Worm (Caenorhabditis elegans) whole organism, L4/young adult: ENCODE measurements around the gene ard-1.

Experiments
- W03F9.2 ChIP-seq: fragments of 150-350 bp; optimal IDR thresholded peaks from 2 replicates; lab custom pipeline; 2014; ENCODE audit warnings: missing biosample characterization, missing genetic modification characterization
- dao-5 ChIP-seq: sonication (generic microtip); optimal IDR thresholded peaks from 2 replicates; lab custom pipeline; 2016; ENCODE audit warnings: missing genotype, missing genetic modification characterization, moderate library complexity, missing compliant biosample characterization
- him-1 ChIP-seq: sonication (generic microtip); optimal IDR thresholded peaks from 2 replicates; lab custom pipeline; 2016; ENCODE audit warnings: missing genotype, missing genetic modification reagents, missing genetic modification characterization, missing compliant biosample characterization

ard-1 gene

DNA sequence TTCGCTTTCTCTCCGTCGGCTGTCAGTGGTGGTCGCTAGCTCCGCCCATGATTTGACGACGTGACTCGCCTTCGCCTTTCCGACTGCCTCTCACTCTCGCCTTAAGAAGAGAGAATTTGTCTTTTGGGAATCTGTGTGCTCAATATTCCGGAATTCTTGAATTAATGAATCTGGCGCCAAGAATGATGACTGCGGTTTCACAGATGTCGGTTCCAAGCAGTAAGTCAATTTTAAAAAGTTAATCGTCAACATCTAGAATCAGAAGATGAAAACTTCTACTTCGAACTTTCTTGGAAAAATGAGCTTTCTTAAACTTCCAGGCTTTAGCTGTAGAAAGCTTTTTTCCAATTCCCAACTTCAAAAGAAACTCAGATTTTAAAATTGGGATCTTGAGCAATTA lies 38.6 kb downstream of the ard-1 start, which contains the start of gene nhr-67:
TSS of gene nhr-67 (plus strand) at position 97 of the 400 bp plus-strand sequence.
- TF ChIP-seq dao-5 (tag; lab: Kevin White, UChicago) (no peak), him-1 (no peak), W03F9.2 (tag; lab: Kevin White, UChicago) (no peak)

DNA sequence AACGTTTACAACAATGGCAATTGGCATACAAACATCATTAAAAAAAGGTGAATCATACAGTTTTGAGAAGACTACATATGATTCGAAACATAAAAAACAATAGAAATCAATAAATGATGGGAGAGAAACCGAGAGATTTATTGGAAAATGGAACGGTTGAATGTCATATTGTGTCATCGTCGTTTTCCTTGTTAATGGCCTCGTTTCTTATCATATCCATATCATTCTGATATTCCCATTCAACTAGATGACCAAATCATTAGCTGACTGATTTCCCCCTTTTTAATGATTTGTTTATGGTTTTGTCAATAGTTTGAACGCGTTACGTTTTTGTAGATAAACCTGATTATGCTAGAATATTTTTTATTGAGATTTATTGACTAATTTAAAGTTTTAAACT lies 43.7 kb downstream of the ard-1 start:
- TF ChIP-seq dao-5 (tag; lab: Kevin White, UChicago) (no peak), W03F9.2 (tag; lab: Kevin White, UChicago) (no peak), him-1 (no peak)

DNA sequence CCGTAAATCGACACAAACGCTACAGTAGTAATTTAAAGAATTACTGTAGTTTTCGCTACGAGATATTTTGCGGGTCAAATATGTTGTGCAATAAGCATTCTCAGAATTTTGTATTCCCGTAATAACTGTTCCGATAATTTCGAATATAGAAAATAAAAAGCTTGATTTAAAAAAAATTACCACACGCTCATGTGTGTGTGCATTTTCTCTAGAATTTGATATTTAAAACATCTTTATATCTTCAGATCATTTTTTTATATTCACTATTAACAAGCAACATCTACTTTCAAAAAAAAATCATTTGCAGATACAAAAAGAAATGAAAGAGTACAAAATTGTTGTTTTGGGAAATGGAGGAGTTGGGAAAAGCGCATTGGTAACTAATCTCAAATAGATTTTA lies 45.9 kb downstream of the ard-1 start, which contains the start of gene rap-3:
TSS of gene rap-3 (plus strand) at position 301 of the 400 bp plus-strand sequence.
- TF ChIP-seq W03F9.2 (tag; lab: Kevin White, UChicago), result no peak
- TF ChIP-seq him-1, result no peak
- no peak for TF ChIP-seq dao-5 (tag; lab: Kevin White, UChicago)

DNA sequence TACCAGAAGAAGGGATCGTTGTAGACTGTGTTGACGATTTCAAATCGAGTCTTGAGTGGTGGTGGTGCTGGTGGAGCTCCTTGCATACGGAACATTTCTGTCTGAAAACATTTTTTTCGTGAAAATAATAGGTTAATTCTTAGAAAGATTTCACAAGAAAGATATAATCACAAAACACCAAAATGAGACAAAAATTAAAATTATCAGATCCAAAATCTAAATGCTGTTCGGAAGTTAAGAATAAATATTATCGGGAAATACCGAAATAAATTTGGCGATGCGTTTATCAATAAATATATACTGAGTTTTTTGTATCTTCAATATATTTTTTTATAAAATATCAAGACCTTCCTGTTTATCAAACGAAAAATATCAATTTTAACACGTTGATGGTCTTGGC lies 47.4 kb downstream of the ard-1 start, which contains the start of gene C08F8.9:
TSS of gene C08F8.9 (minus strand) at position 101 of the 400 bp plus-strand sequence.
- TF ChIP-seq W03F9.2 (tag; lab: Kevin White, UChicago) (no peak), him-1 (no peak), dao-5 (tag; lab: Kevin White, UChicago) (no peak)

DNA sequence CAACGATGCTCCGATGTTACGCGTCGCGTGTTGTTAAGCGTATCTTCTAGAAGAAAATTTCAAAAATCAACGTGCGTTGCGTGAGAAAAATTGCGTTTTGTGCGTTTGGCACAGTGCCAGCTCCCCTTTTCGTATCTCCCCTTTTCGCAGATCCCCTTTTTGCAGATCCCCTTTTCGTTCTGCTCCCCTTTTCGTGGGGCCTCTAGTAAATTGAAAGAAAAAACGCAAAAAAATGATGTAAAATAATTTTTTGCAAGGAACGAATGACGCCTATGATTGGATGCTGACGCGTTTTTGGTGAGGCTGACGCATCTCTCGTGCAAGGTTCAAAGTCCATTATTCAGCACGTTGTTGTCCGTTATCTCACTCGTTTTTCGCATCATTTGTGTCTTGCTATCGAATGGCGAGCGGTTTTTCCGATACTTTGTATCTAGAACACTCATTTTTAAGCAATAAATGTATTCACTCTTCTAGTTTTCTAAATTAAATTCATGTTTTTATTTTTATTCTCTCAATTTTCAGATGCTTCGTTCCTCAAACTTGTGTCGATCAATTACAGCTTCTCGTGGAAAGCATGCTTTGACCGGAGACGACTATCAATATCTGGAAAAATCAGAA lies 48.2 kb downstream of the ard-1 start, which contains the start of gene cpt-2:
TSS of gene cpt-2 (plus strand) at position 523 of the 618 bp plus-strand sequence.
- TF ChIP-seq W03F9.2 (tag; lab: Kevin White, UChicago) (peak; percentile 77), him-1 (peak; percentile 25)

DNA sequence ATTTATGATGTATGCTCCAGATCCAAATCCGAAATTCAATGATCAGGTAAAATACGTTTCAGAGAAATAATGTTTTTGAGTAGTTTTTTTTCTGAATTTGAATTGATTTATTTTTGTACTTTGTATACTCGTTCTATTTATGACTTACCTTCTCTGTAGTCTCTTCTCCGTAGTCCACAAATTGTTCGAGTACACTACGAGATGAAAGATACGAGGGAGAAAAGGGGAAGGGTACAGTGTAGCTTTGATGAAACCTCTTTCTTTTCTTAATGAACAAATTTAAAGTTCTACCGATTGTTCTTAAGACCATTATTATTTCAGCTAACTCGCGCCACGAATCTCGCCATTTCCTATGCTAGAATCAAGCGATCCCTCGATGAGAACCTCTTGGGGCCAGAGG lies 49.0 kb downstream of the ard-1 start:
- TF ChIP-seq W03F9.2 (tag; lab: Kevin White, UChicago) (no peak), him-1 (no peak), dao-5 (tag; lab: Kevin White, UChicago) (no peak)

DNA sequence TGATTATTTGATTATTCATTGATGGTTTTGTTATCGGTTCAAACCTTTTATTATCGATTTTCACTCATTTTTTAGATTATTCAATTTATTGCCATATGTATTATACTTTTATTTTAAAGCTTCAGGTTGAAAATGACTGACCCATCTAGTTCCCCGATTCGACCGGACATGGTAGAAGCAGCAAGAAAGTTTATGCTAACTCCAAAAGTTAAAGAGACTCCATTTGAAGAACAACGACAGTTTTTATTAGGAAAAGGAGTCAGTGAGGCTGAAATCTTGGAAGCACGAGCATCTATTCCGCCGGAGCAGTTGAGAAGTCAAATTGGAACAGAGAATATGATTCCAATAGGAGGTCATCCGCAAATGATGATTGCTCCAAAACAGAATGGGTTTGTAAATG lies 51.9 kb downstream of the ard-1 start, which contains the start of gene prx-14:
TSS of gene prx-14 (plus strand) at position 120 of the 400 bp plus-strand sequence.
- TF ChIP-seq dao-5 (tag; lab: Kevin White, UChicago) (no peak), W03F9.2 (tag; lab: Kevin White, UChicago) (no peak), him-1 (no peak)
